Fruit fly (Drosophila melanogaster) whole organism, prepupa: ENCODE results near the gene CG15814.

Experiments used
- Blimp-1 ChIP-seq: fragments of 200-800 bp; sonication (Bioruptor generic); optimal IDR thresholded peaks from 3 replicates; lab custom pipeline; 2017; ENCODE audit warnings: missing biosample characterization, missing genetic modification characterization, mild to moderate bottlenecking, moderate library complexity, missing genetic modification reagents
- CG10631 ChIP-seq: fragments of 200-800 bp; sonication (Bioruptor generic); optimal IDR thresholded peaks from 2 replicates; lab custom pipeline; 2016; ENCODE audit warnings: missing biosample characterization, missing genetic modification characterization
- CG10669 ChIP-seq: fragments of 200-800 bp; sonication (Bioruptor generic); optimal IDR thresholded peaks from 3 replicates; lab custom pipeline; 2018; ENCODE audit warnings: missing biosample characterization, mild to moderate bottlenecking, missing genetic modification characterization, moderate library complexity
- CG11902 ChIP-seq: fragments of 200-800 bp; sonication (Bioruptor generic); optimal IDR thresholded peaks from 3 replicates; lab custom pipeline; 2016; ENCODE audit warnings: missing biosample characterization, missing genetic modification characterization
- CG15336 ChIP-seq: fragments of 200-800 bp; sonication (Bioruptor generic); IDR thresholded peaks from 2 replicates; pipeline ENCODE4 v1.3.6; 2022; ENCODE audit warnings: missing biosample characterization, missing genetic modification characterization
- CG1621 ChIP-seq: fragments of 200-800 bp; sonication (Bioruptor generic); optimal IDR thresholded peaks from 3 replicates; lab custom pipeline; 2018; ENCODE audit warnings: missing biosample characterization, mild to moderate bottlenecking, missing genetic modification characterization
- CG16779 ChIP-seq: fragments of 200-800 bp; sonication (Bioruptor generic); optimal IDR thresholded peaks from 3 replicates; lab custom pipeline; 2017; ENCODE audit warnings: missing biosample characterization, mild to moderate bottlenecking, missing genetic modification characterization
- CG3032 ChIP-seq: fragments of 200-800 bp; optimal IDR thresholded peaks from 2 replicates; lab custom pipeline; 2019; ENCODE audit warnings: missing biosample characterization, mild to moderate bottlenecking, missing genetic modification characterization, moderate library complexity
- CG31627 ChIP-seq: fragments of 200-800 bp; sonication (Bioruptor generic); optimal IDR thresholded peaks from 3 replicates; lab custom pipeline; 2016; ENCODE audit warnings: missing biosample characterization, missing genetic modification characterization
- CG32006 ChIP-seq: fragments of 200-800 bp; sonication (Bioruptor generic); optimal IDR thresholded peaks from 3 replicates; lab custom pipeline; 2017; ENCODE audit warnings: missing biosample characterization, mild to moderate bottlenecking, missing genetic modification characterization
- CG3919 ChIP-seq: fragments of 200-800 bp; sonication (Bioruptor generic); optimal IDR thresholded peaks from 3 replicates; lab custom pipeline; 2016; ENCODE audit warnings: missing biosample characterization, missing genetic modification characterization
- CG4318 ChIP-seq: fragments of 200-800 bp; sonication (Bioruptor generic); optimal IDR thresholded peaks from 3 replicates; lab custom pipeline; 2017; ENCODE audit warnings: missing biosample characterization, mild to moderate bottlenecking, missing genetic modification characterization
- CG6276 ChIP-seq: fragments of 200-800 bp; sonication (Bioruptor generic); optimal IDR thresholded peaks from 2 replicates; lab custom pipeline; 2017; ENCODE audit warnings: missing biosample characterization, mild to moderate bottlenecking, missing genetic modification characterization
- CG6792 ChIP-seq: fragments of 200-800 bp; sonication (Bioruptor generic); optimal IDR thresholded peaks from 3 replicates; lab custom pipeline; 2016; ENCODE audit warnings: missing biosample characterization, missing genetic modification characterization
- CG6854 ChIP-seq: fragments of 200-800 bp; sonication (Bioruptor generic); optimal IDR thresholded peaks from 2 replicates; lab custom pipeline; 2017; ENCODE audit warnings: missing biosample characterization, mild to moderate bottlenecking, missing genetic modification characterization
- CG8119 ChIP-seq: fragments of 200-800 bp; sonication (Bioruptor generic); IDR thresholded peaks from 3 replicates; pipeline ENCODE4 v1.3.6; 2022; ENCODE audit warnings: missing biosample characterization, missing genetic modification characterization
- CG8319 ChIP-seq: fragments of 200-800 bp; sonication (Bioruptor generic); optimal IDR thresholded peaks from 3 replicates; lab custom pipeline; 2016; ENCODE audit warnings: missing biosample characterization, missing genetic modification characterization
- CG8632 ChIP-seq: fragments of 200-800 bp; sonication (Bioruptor generic); optimal IDR thresholded peaks from 3 replicates; lab custom pipeline; 2016; ENCODE audit warnings: missing biosample characterization, missing genetic modification characterization
- Eip75B ChIP-seq: fragments of 200-800 bp; sonication (Bioruptor generic); optimal IDR thresholded peaks from 3 replicates; lab custom pipeline; 2016; ENCODE audit warnings: missing biosample characterization, missing genetic modification characterization
- Eip78C ChIP-seq: fragments of 200-800 bp; sonication (Bioruptor generic); peaks from one replicate; lab custom pipeline; 2016; ENCODE audit warnings: missing biosample characterization, missing genetic modification characterization
- Ets96B ChIP-seq: fragments of 200-800 bp; optimal IDR thresholded peaks from 2 replicates; lab custom pipeline; 2019; ENCODE audit warnings: missing biosample characterization, mild to moderate bottlenecking, missing genetic modification characterization, moderate library complexity
- Hr38 ChIP-seq: sonication (Bioruptor generic); optimal IDR thresholded peaks from 2 replicates; lab custom pipeline; 2016; ENCODE audit warnings: missing biosample characterization, missing genetic modification characterization
- Hr39 ChIP-seq: fragments of 200-800 bp; sonication (Bioruptor generic); optimal IDR thresholded peaks from 2 replicates; lab custom pipeline; 2016; ENCODE audit warnings: missing biosample characterization, missing genetic modification characterization
- Lpt ChIP-seq: fragments of 200-800 bp; sonication (Bioruptor generic); optimal IDR thresholded peaks from 3 replicates; lab custom pipeline; 2016; ENCODE audit warnings: missing biosample characterization, missing genetic modification characterization
- Met ChIP-seq: fragments of 200-800 bp; sonication (Bioruptor generic); optimal IDR thresholded peaks from 3 replicates; lab custom pipeline; 2016; ENCODE audit warnings: missing biosample characterization, missing genetic modification characterization
- OdsH ChIP-seq: fragments of 200-800 bp; sonication (Bioruptor generic); optimal IDR thresholded peaks from 3 replicates; lab custom pipeline; 2016; ENCODE audit warnings: missing biosample characterization, missing genetic modification characterization
- Smox ChIP-seq: fragments of 200-800 bp; sonication (Bioruptor generic); optimal IDR thresholded peaks from 3 replicates; lab custom pipeline; 2016; ENCODE audit warnings: missing biosample characterization, missing genetic modification characterization
- Sox102F ChIP-seq: fragments of 200-800 bp; sonication (Bioruptor generic); optimal IDR thresholded peaks from 2 replicates; lab custom pipeline; 2016; ENCODE audit warnings: missing biosample characterization, mild to moderate bottlenecking, missing genetic modification characterization
- Sox14 ChIP-seq: fragments of 200-800 bp; sonication (Bioruptor generic); optimal IDR thresholded peaks from 3 replicates; lab custom pipeline; 2016; ENCODE audit warnings: missing biosample characterization, missing genetic modification characterization
- acj6 ChIP-seq: fragments of 200-800 bp; sonication (Bioruptor generic); optimal IDR thresholded peaks from 3 replicates; lab custom pipeline; 2016; ENCODE audit warnings: missing biosample characterization, missing genetic modification characterization
- cyc ChIP-seq: fragments of 200-800 bp; sonication (Bioruptor generic); optimal IDR thresholded peaks from 3 replicates; lab custom pipeline; 2016; ENCODE audit warnings: missing biosample characterization, missing genetic modification characterization
- dac ChIP-seq: fragments of 200-800 bp; sonication (Bioruptor generic); optimal IDR thresholded peaks from 2 replicates; lab custom pipeline; 2017; ENCODE audit warnings: missing biosample characterization, mild to moderate bottlenecking, missing genetic modification characterization
- esn ChIP-seq: fragments of 200-800 bp; sonication (Bioruptor generic); optimal IDR thresholded peaks from 2 replicates; lab custom pipeline; 2016; ENCODE audit warnings: missing biosample characterization, mild to moderate bottlenecking, missing genetic modification characterization, moderate library complexity
- fd85E ChIP-seq: fragments of 200-800 bp; sonication (Bioruptor generic); optimal IDR thresholded peaks from 3 replicates; lab custom pipeline; 2016; ENCODE audit warnings: missing biosample characterization, missing genetic modification characterization
- fkh ChIP-seq: fragments of 200-800 bp; sonication (Bioruptor generic); optimal IDR thresholded peaks from 3 replicates; lab custom pipeline; 2017; ENCODE audit warnings: missing biosample characterization, mild to moderate bottlenecking, missing genetic modification characterization, moderate library complexity
- net ChIP-seq: fragments of 200-800 bp; sonication (Bioruptor generic); optimal IDR thresholded peaks from 3 replicates; lab custom pipeline; 2016; ENCODE audit warnings: missing biosample characterization, missing genetic modification characterization
- pdm3 ChIP-seq: fragments of 200-800 bp; sonication (Bioruptor generic); optimal IDR thresholded peaks from 3 replicates; lab custom pipeline; 2016; ENCODE audit warnings: missing biosample characterization, missing genetic modification characterization
- salr ChIP-seq, 2 experiments: fragments of 200-800 bp; sonication (Bioruptor generic); optimal IDR thresholded peaks; 3 replicates each; lab custom pipeline; 2016 to 2018; ENCODE audit warnings: missing biosample characterization in 2 of 2, missing genetic modification characterization in 2 of 2, mild to moderate bottlenecking in 1 of 2
- spab ChIP-seq: fragments of 200-800 bp; sonication (Bioruptor generic); optimal IDR thresholded peaks from 2 replicates; lab custom pipeline; 2017; ENCODE audit warnings: missing biosample characterization, mild to moderate bottlenecking, missing genetic modification characterization, missing genetic modification reagents
- topi ChIP-seq: fragments of 200-800 bp; sonication (Bioruptor generic); optimal IDR thresholded peaks from 3 replicates; lab custom pipeline; 2016; ENCODE audit warnings: missing biosample characterization, missing genetic modification characterization
- vri ChIP-seq: fragments of 200-800 bp; sonication (Bioruptor generic); optimal IDR thresholded peaks from 3 replicates; lab custom pipeline; 2016; ENCODE audit warnings: missing biosample characterization, mild to moderate bottlenecking, missing genetic modification characterization

The CG15814 gene

DNA sequence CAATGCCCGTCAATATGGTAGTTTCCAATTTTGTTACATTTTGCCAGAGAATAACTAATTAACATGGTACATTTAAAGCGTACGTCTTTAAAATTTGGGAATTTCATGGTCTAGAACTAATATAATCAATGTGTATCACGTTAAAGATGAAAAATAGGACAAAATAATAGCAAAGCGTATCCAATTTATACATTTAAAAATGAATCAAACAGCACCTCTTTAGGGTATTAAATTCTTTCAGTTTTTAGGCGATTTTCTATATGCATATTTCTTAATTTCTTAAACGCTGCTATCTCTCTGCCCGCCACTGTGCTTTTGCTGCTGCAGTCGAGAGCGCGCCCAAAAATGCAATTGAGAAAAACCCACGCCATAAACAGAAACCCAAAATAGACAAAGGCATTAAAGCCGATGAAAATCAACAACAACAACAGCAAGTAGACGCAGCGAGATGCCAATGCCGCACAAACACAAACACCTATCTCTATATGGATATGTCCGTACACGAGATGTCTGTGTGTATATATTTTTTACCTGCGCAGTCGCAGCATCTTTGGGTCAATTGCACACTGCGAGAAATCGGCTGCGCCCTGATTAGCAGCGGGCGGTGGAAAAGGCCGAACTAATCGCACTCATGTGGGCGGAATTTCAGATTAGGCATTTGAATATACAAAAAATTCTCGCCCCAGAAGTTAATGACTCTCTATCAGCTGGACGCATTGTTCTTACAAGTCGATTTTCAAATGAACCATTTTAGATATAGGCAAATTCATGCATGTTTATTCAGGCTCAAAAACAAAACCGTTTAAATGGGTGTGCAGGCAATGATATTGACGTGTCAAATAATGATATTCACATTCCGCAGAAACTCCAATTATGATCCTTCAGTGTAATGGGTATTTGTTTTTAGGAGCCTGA lies 20.8 kb downstream of the CG15814 start (continued):
- TF ChIP-seq CG10669 (GFP tag; lab: Kevin White, UChicago) (peak; percentile 49), topi (peak; percentile 60), Eip78C (GFP tag; lab: Kevin White, UChicago) (peak; percentile 95), Ets96B (tag; lab: Kevin White, UChicago) (peak; percentile 58), spab (GFP tag; lab: Kevin White, UChicago) (peak; percentile 42), Eip75B (GFP tag; lab: Kevin White, UChicago) (peak; percentile 39), Blimp-1 (GFP tag; lab: Kevin White, UChicago) (no peak), Sox102F (GFP tag; lab: Kevin White, UChicago) (peak; percentile 28), CG6854 (GFP tag; lab: Kevin White, UChicago) (no peak), CG8319 (GFP tag; lab: Kevin White, UChicago) (peak; percentile 3), CG1621 (tag; lab: Kevin White, UChicago) (peak; percentile 37), CG6792 (peak; percentile 58), dac (GFP tag; lab: Kevin White, UChicago) (peak; percentile 65), acj6 (peak; percentile 30)

DNA sequence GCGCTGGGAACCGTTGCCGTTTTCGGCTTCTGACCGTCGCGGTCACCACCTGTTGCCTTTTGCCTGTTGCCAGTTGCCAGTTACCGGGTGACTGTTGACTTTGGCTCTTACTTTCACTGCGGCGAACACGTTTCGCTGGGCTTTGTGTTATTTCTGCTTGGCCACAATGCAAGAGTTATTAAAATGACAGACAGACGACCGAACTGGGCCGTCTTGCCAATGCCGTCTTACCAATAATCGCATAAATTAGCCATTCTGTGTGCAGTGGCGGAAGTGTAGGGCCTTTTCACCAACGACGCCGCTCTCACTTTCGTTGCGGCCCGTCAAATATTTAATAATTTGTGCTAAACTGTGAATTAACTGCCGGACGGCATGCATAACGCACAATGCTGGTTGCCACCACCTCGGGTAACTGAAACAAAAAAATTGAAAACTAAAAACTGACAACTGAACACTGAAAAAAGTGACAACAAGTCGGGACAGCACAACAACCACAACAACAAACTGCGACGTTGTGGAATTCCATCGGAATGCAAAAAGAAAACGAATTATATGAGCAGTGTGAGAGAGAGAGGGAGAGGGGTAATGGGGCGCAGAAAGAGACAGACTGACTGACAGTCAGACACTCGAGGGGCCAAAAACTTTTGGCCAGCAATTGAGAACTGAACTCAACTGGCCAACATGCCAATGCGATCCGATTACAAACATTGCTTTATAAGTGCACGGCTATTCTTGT lies 21.7 kb downstream of the CG15814 start:
- TF ChIP-seq esn (no peak), acj6 (no peak), Blimp-1 (GFP tag; lab: Kevin White, UChicago) (peak; percentile 65)

DNA sequence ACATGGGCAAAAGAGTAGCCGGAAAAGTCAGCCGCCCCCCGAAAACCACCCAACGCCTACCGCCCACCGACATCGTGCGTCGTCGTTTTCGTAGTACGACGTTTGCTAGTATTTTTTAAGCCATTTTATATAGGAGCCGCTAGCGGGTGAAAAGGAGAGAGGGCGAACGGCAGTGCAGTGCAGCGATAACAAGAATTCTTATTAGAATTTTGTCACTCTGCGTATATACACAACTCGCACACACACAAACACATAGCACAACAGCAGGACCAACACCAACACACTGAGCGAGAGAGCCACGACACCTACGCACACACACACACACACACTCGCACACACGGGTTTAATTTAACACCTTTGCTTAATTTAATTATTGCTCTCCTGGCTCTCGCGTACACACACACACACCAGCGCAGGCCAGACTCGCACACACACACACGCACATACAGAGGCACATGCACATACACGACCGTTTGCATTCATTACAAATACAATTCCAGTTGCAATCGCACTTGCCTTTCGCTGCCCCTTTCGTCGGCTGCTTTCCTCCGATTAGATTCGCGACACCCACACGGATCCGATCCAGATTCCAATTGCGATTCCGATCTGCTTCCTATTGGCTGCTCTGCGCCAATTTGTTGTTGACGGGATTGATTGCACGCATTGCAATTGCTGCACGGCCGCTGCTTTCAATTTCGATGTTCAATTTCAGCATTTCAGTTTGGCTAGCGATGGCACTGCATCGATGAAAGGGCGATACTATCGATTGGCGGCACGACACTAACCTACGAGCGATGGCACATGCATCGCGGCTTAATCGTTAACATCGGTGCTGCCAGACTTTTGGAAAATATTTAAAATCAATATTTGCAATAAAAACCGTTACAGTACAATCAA lies 23.1 kb downstream of the CG15814 start, which contains the start of gene Socs16D:
TSS of gene Socs16D (minus strand) at position 758 of the 897 bp plus-strand sequence.
- TF ChIP-seq CG3032 (tag; lab: Kevin White, UChicago) (peak; percentile 14), Hr38 (GFP tag; lab: Kevin White, UChicago) (no peak), vri (GFP tag; lab: Kevin White, UChicago) (peak; percentile 33), CG32006 (no peak), Eip78C (GFP tag; lab: Kevin White, UChicago) (peak; percentile 75), pdm3 (GFP tag; lab: Kevin White, UChicago) (peak; percentile 27), CG4318 (GFP tag; lab: Kevin White, UChicago) (no peak), esn (peak; percentile 48), net (GFP tag; lab: Kevin White, UChicago) (no peak), cyc (GFP tag; lab: Kevin White, UChicago) (peak; percentile 15), CG3919 (GFP tag; lab: Kevin White, UChicago) (no peak), topi (peak; percentile 47), Sox102F (GFP tag; lab: Kevin White, UChicago) (peak; percentile 45), OdsH (GFP tag; lab: Kevin White, UChicago) (peak; percentile 33), CG6792 (no peak), CG15336 (GFP tag; lab: Robert Waterston, UW) (peak; percentile 46), Ets96B (tag; lab: Kevin White, UChicago) (no peak), CG31627 (GFP tag; lab: Kevin White, UChicago) (peak; percentile 32), fd85E (no peak), CG16779 (tag; lab: Kevin White, UChicago) (peak; percentile 20), fkh (GFP tag; lab: Kevin White, UChicago) (peak; percentile 94), CG8632 (GFP tag; lab: Kevin White, UChicago) (peak; percentile 22), CG11902 (GFP tag; lab: Kevin White, UChicago) (no peak), CG6276 (GFP tag; lab: Kevin White, UChicago) (no peak), salr (GFP tag; optimal IDR thresholded peaks at IDR 0.05; lab: Kevin White, UChicago) (no peak), CG6854 (GFP tag; lab: Kevin White, UChicago) (peak; percentile 79), Lpt (GFP tag; lab: Kevin White, UChicago) (peak; percentile 52), CG8119 (GFP tag; lab: Robert Waterston, UW) (no peak), CG8319 (GFP tag; lab: Kevin White, UChicago) (no peak), CG10631 (GFP tag; lab: Kevin White, UChicago) (peak; percentile 1), Met (GFP tag; lab: Kevin White, UChicago) (peak; percentile 37), Hr39 (GFP tag; lab: Kevin White, UChicago) (peak; percentile 1), Smox (peak; percentile 34), Sox14 (GFP tag; lab: Kevin White, UChicago) (peak; percentile 15)
